Fruit fly (Drosophila melanogaster) whole organism, adult: ENCODE data around the gene CG34250.
A peak's percentile ranks its signal among the peaks of the same experiment; 100 is the strongest.

Experiments
- CG33017 ChIP-seq: fragments of 200-800 bp; sonication (Bioruptor generic); optimal IDR thresholded peaks from 2 replicates; lab custom pipeline; 2018; ENCODE audit warnings: missing biosample characterization, mild to moderate bottlenecking, missing genetic modification characterization, moderate library complexity
- CG7045 ChIP-seq: fragments of 200-800 bp; sonication (Bioruptor generic); optimal IDR thresholded peaks from 2 replicates; lab custom pipeline; 2017; ENCODE audit warnings: missing biosample characterization, mild to moderate bottlenecking, missing genetic modification characterization
- Crg-1 ChIP-seq: fragments of 200-800 bp; sonication (Bioruptor generic); optimal IDR thresholded peaks from 2 replicates; lab custom pipeline; 2016; ENCODE audit warnings: missing biosample characterization, missing genetic modification characterization
- Mnt ChIP-seq: fragments of 200-800 bp; sonication (Bioruptor generic); optimal IDR thresholded peaks from 2 replicates; lab custom pipeline; 2016; ENCODE audit warnings: missing biosample characterization, mild to moderate bottlenecking, missing genetic modification characterization
- cnc ChIP-seq, 2 experiments: fragments of >200 bp; optimal IDR thresholded peaks; 2 replicates each; lab custom pipeline; 2017
- ovo ChIP-seq: fragments of 200-800 bp; sonication (Bioruptor generic); optimal IDR thresholded peaks from 2 replicates; lab custom pipeline; 2016; ENCODE audit warnings: missing biosample characterization, missing genetic modification characterization
- pad ChIP-seq: fragments of 200-800 bp; sonication (Bioruptor generic); optimal IDR thresholded peaks from 3 replicates; lab custom pipeline; 2017; ENCODE audit warnings: missing biosample characterization, missing genetic modification characterization, mild to moderate bottlenecking, moderate library complexity, missing genetic modification reagents
- toe ChIP-seq: fragments of 200-800 bp; sonication (Bioruptor generic); optimal IDR thresholded peaks from 2 replicates; lab custom pipeline; 2016; ENCODE audit warnings: missing biosample characterization, missing genetic modification characterization

DNA sequence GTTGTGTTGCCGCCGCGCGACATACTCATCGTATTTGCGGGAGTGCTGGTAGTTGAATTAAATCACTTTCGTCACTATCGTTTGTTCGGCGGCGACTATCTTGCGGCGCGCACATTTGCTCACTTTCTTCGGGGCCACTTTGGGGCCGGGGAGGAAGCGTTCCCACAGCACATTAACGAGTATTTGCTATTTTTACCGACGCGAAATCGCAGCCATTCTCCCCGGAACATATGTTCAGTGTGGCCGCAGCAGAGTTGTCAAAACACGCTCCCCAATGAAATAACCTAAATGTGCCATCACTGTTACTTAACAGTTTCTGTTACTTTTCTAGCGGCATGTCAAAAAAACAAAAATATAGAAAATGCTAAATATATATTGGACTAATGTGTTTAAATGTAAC is 43.1 kb upstream of the CG34250 start, which contains the start of gene frc:
- TF ChIP-seq ovo (GFP tag; lab: Kevin White, UChicago) (no peak), pad (GFP tag; lab: Kevin White, UChicago) (no peak), CG33017 (tag; lab: Kevin White, UChicago) (no peak), toe (GFP tag; lab: Kevin White, UChicago) (no peak), cnc (optimal IDR thresholded peaks at IDR 0.05; lab: Kevin White, UChicago) (no peak), CG7045 (no peak), Crg-1 (GFP tag; lab: Kevin White, UChicago) (no peak), Mnt (GFP tag; lab: Kevin White, UChicago) (peak; percentile 47)
